Worm (Caenorhabditis elegans) whole organism, young adult: ENCODE data around the gene nep-9.

Source experiments
- D2030.7 ChIP-seq: fragments of 200-800 bp; sonication (Bioruptor generic); IDR thresholded peaks from 2 replicates; pipeline ENCODE4 v1.3.6; 2022; ENCODE audit warnings: missing genetic modification reagents, missing genetic modification characterization, missing compliant biosample characterization
- F49E8.2 ChIP-seq: sonication (generic microtip); optimal IDR thresholded peaks from 3 replicates; lab custom pipeline; 2017; ENCODE audit warnings: missing genetic modification characterization, mild to moderate bottlenecking, missing compliant biosample characterization, antibody characterized with exemption, moderate library complexity; ENCODE audit not compliant: insufficient read depth
- Y56A3A.18 ChIP-seq: fragments of 200-800 bp; sonication (Bioruptor generic); IDR thresholded peaks from 2 replicates; pipeline ENCODE4 v1.3.6; 2022; ENCODE audit warnings: missing genetic modification reagents, missing genetic modification characterization, missing compliant biosample characterization
- Y95B8A.8 ChIP-seq: fragments of 200-800 bp; sonication (Bioruptor generic); IDR thresholded peaks from 2 replicates; pipeline ENCODE4 v1.3.6; 2022; ENCODE audit warnings: missing genetic modification reagents, missing genetic modification characterization, missing compliant biosample characterization
- aptf-3 ChIP-seq: fragments of 200-800 bp; sonication (Bioruptor generic); IDR thresholded peaks from 2 replicates; pipeline ENCODE4 v1.3.6; 2022; ENCODE audit warnings: missing genetic modification characterization, missing compliant biosample characterization
- ceh-91 ChIP-seq: fragments of 200-800 bp; sonication (Bioruptor generic); IDR thresholded peaks from 2 replicates; pipeline ENCODE4 v1.3.6; 2022; ENCODE audit warnings: missing genetic modification reagents, missing genetic modification characterization, missing compliant biosample characterization
- ekl-4 ChIP-seq: fragments of 200-800 bp; sonication (Bioruptor generic); IDR thresholded peaks from 2 replicates; pipeline ENCODE4 v1.3.6; 2022; ENCODE audit warnings: missing genetic modification reagents, missing genetic modification characterization, missing compliant biosample characterization
- hmg-1.2 ChIP-seq: fragments of 200-800 bp; sonication (Bioruptor generic); IDR thresholded peaks from 2 replicates; pipeline ENCODE4 v1.3.6; 2022; ENCODE audit warnings: missing genetic modification reagents, missing genetic modification characterization, missing compliant biosample characterization
- hsf-1 ChIP-seq: fragments of 200-800 bp; sonication (Bioruptor generic); IDR thresholded peaks from 2 replicates; pipeline ENCODE4 v1.3.6; 2022; ENCODE audit warnings: missing genetic modification reagents, missing genetic modification characterization, missing compliant biosample characterization
- lsl-1 ChIP-seq: fragments of 200-800 bp; sonication (Bioruptor generic); optimal IDR thresholded peaks from 2 replicates; lab custom pipeline; 2018; ENCODE audit warnings: mild to moderate bottlenecking, missing genetic modification characterization, moderate library complexity, missing compliant biosample characterization
- madf-3 ChIP-seq: fragments of 200-800 bp; sonication (Bioruptor generic); IDR thresholded peaks from 2 replicates; pipeline ENCODE4 v1.3.6; 2022; ENCODE audit warnings: missing genetic modification reagents, missing genetic modification characterization, missing compliant biosample characterization
- madf-6 ChIP-seq: fragments of 200-800 bp; sonication (Bioruptor generic); IDR thresholded peaks from 2 replicates; pipeline ENCODE4 v1.3.6; 2022; ENCODE audit warnings: missing genetic modification reagents, missing genetic modification characterization, missing compliant biosample characterization
- nfyb-1 ChIP-seq: fragments of 200-800 bp; sonication (Bioruptor generic); IDR thresholded peaks from 2 replicates; pipeline ENCODE4 v1.3.6; 2022; ENCODE audit warnings: missing genetic modification reagents, missing genetic modification characterization, missing compliant biosample characterization
- pha-4 ChIP-seq: fragments of 150-350 bp; sonication (generic microtip); optimal IDR thresholded peaks from 2 replicates; lab custom pipeline; 2014; ENCODE audit warnings: missing biosample characterization, missing genetic modification reagents, missing genetic modification characterization
- snpc-1.1 ChIP-seq: sonication (generic microtip); optimal IDR thresholded peaks from 2 replicates; lab custom pipeline; 2017; ENCODE audit warnings: missing genetic modification characterization, mild to moderate bottlenecking, missing compliant biosample characterization, antibody characterized with exemption, moderate library complexity, missing genotype, missing genetic modification reagents; ENCODE audit not compliant: insufficient read depth
- snpc-4 ChIP-seq, 5 experiments: fragments of 150-350 bp in 1 of 5; sonication (generic microtip) in 4 of 5; optimal IDR thresholded peaks; 2 replicates each; lab custom pipeline; 2014 to 2018; ENCODE audit warnings: missing genetic modification characterization in 5 of 5, missing biosample characterization in 3 of 5, antibody characterized with exemption in 2 of 5, mild to moderate bottlenecking in 2 of 5, missing compliant biosample characterization in 2 of 5, missing genotype in 2 of 5, moderate library complexity in 2 of 5, missing genetic modification reagents in 1 of 5
- ztf-22 ChIP-seq: fragments of 200-800 bp; sonication (Bioruptor generic); optimal IDR thresholded peaks from 2 replicates; lab custom pipeline; 2018; ENCODE audit warnings: mild to moderate bottlenecking, missing genetic modification characterization, moderate library complexity, missing compliant biosample characterization

The nep-9 gene

DNA sequence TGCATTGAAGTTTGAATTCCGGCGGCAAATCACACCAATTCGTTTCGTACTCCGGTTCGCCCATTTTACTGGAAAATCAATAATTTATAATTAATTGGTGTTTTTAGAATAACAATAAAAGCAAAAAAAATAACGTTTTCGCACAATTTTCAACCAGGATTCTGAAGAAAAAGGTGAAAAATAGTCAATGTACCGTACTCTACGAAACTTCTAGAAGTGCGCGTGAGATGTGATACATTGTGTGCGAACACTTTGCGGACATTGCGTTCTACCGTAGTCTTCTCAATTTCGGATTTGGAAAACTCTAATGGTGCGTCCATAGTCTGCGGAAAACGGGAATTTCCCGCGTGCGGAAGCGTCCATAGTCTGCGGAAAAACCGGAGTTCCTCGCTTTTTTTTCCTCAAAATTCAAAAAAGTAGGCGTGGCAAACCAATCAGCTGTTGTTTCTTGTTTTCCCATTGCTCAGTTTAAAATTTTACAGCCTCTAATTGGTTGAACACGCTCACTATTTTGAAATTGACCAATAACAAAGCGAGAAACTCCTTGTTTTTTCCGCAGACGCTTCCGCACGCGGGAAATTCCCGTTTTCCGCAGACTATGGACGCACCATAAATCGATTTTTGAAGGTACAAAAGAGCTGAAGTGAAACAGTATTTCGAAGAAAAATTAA, 51.0 kb downstream of the nep-9 start, which contains the start of the genes F14D2.14 and bath-29 (continued):
- TF ChIP-seq pha-4 (tag; lab: Kevin White, UChicago) (no peak), Y95B8A.8 (GFP tag; lab: Robert Waterston, UW) (0 out of 2 replicates have a peak, but pooled peaks have one; percentile 10), ekl-4 (0 out of 2 replicates have a peak, but pooled peaks have one; percentile 23), hsf-1 (GFP tag; lab: Robert Waterston, UW) (peak; percentile 90), aptf-3 (GFP tag; lab: Robert Waterston, UW) (no peak), lsl-1 (GFP tag; lab: Kevin White, UChicago) (peak; percentile 71), nfyb-1 (peak; percentile 70; the same call in 1 of the 2 replicates), snpc-4 (GFP tag; optimal IDR thresholded peaks at IDR 0.05; lab: Kevin White, UChicago) (no peak), snpc-4 (tag; optimal IDR thresholded peaks at IDR 0.05; lab: Kevin White, UChicago) (no peak), ztf-22 (GFP tag; lab: Kevin White, UChicago) (no peak)

DNA sequence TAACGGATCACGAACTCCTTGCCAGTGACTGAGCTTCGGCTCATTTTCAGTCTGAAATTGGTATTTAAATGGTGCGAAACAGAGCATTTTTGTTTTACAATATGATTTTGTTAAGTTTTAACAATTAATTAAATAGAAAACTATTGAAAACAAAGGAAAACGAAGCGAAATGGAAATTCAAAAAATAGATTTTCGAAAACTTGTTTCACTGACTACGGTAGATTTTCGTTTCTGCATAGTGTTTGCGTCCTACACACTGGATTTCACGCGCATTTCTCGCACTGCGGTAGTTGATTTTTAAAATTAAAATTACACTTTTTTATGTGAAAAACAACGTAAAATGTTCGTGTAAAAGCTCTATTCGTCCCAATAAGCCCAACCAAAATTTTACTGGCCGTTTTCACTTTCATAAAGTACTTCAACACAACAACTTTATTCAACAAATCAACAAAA, 52.8 kb downstream of the nep-9 start, which contains the start of gene bath-30:
Gene bath-30 (minus strand): TSS at position 51 of the 453 bp plus-strand sequence.
- TF ChIP-seq snpc-1.1 (tag; lab: Kevin White, UChicago) (peak; percentile 13), hmg-1.2 (GFP tag; lab: Robert Waterston, UW) (no peak), F49E8.2 (tag; lab: Kevin White, UChicago) (peak; percentile 13), ceh-91 (GFP tag; lab: Robert Waterston, UW) (0 out of 2 replicates have a peak, but pooled peaks have one; percentile 24), madf-6 (GFP tag; lab: Robert Waterston, UW) (peak; percentile 52), lsl-1 (GFP tag; lab: Kevin White, UChicago) (peak; percentile 81), Y56A3A.18 (no peak), madf-3 (GFP tag; lab: Robert Waterston, UW) (no peak), D2030.7 (GFP tag; lab: Robert Waterston, UW) (peak; percentile 40)
- TF ChIP-seq, all 124 proteins: peak for 6
